Worm (Caenorhabditis elegans) whole organism, L3 larva: Measurements from ENCODE around the gene fbxa-163.
A peak's percentile ranks its signal among the peaks of the same experiment; 100 is the strongest.

ENCODE experiments used
- R02D3.7 ChIP-seq: fragments of 150-350 bp; optimal IDR thresholded peaks from 2 replicates; lab custom pipeline; 2014; ENCODE audit warnings: missing biosample characterization, missing genetic modification characterization
- aly-2 ChIP-seq: fragments of 150-350 bp; optimal IDR thresholded peaks from 2 replicates; lab custom pipeline; 2014; ENCODE audit warnings: missing biosample characterization, missing genetic modification characterization
- ama-1 ChIP-seq: fragments of 150-350 bp; optimal IDR thresholded peaks from 2 replicates; lab custom pipeline; 2018
- ceh-16 ChIP-seq: sonication (generic microtip); optimal IDR thresholded peaks from 2 replicates; lab custom pipeline; 2017; ENCODE audit warnings: missing biosample characterization, missing genetic modification characterization
- ceh-82 ChIP-seq: fragments of 150-350 bp; optimal IDR thresholded peaks from 2 replicates; lab custom pipeline; 2014; ENCODE audit warnings: missing biosample characterization, missing genetic modification characterization
- ceh-9 ChIP-seq: sonication (generic microtip); optimal IDR thresholded peaks from 2 replicates; lab custom pipeline; 2018; ENCODE audit warnings: missing biosample characterization, missing genetic modification characterization
- egl-27 ChIP-seq: sonication (generic microtip); optimal IDR thresholded peaks from 4 replicates; lab custom pipeline; 2017; ENCODE audit warnings: missing biosample characterization, missing genetic modification reagents, missing genetic modification characterization
- egl-5 ChIP-seq: fragments of 150-350 bp; optimal IDR thresholded peaks from 2 replicates; lab custom pipeline; 2017; ENCODE audit warnings: missing biosample characterization, missing genetic modification reagents, missing genetic modification characterization, inconsistent platforms
- elt-1 ChIP-seq: fragments of 150-350 bp; optimal IDR thresholded peaks from 2 replicates; lab custom pipeline; 2014; ENCODE audit warnings: missing biosample characterization, missing genetic modification characterization
- elt-2 ChIP-seq: sonication (generic microtip); optimal IDR thresholded peaks from 2 replicates; lab custom pipeline; 2016; ENCODE audit warnings: missing genetic modification reagents, mild to moderate bottlenecking, missing genetic modification characterization, missing compliant biosample characterization
- elt-3 ChIP-seq, 3 experiments: fragments of 150-350 bp in 1 of 3; sonication (generic microtip) in 2 of 3; optimal IDR thresholded peaks; 2 replicates in 2 of 3; 4 replicates in 1 of 3; lab custom pipeline; 2014 to 2017; ENCODE audit warnings: missing biosample characterization in 3 of 3, missing genetic modification characterization in 3 of 3
- eor-1 ChIP-seq, 2 experiments: fragments of 150-350 bp; optimal IDR thresholded peaks; 2 replicates each; lab custom pipeline; 2014 to 2018; ENCODE audit warnings: missing biosample characterization in 2 of 2, missing genetic modification characterization in 2 of 2
- fkh-10 ChIP-seq: sonication (generic microtip); optimal IDR thresholded peaks from 2 replicates; lab custom pipeline; 2017; ENCODE audit warnings: missing biosample characterization, missing genetic modification reagents, missing genetic modification characterization
- fos-1 ChIP-seq: fragments of 150-350 bp; optimal IDR thresholded peaks from 2 replicates; lab custom pipeline; 2014; ENCODE audit warnings: missing biosample characterization, missing genetic modification characterization
- hmg-11 ChIP-seq: sonication (generic microtip); optimal IDR thresholded peaks from 2 replicates; lab custom pipeline; 2016; ENCODE audit warnings: missing genetic modification characterization, missing compliant biosample characterization
- jun-1 ChIP-seq: fragments of 150-350 bp; optimal IDR thresholded peaks from 2 replicates; lab custom pipeline; 2014; ENCODE audit warnings: missing biosample characterization, missing genetic modification reagents, missing genetic modification characterization
- lin-39 ChIP-seq: fragments of 150-350 bp; optimal IDR thresholded peaks from 2 replicates; lab custom pipeline; 2018; ENCODE audit warnings: missing biosample characterization, missing genetic modification reagents, missing genetic modification characterization
- lsy-12 ChIP-seq: sonication (generic microtip); optimal IDR thresholded peaks from 2 replicates; lab custom pipeline; 2016; ENCODE audit warnings: mild to moderate bottlenecking, missing genetic modification characterization, missing compliant biosample characterization
- mdl-1 ChIP-seq: fragments of 150-350 bp; optimal IDR thresholded peaks from 2 replicates; lab custom pipeline; 2014; ENCODE audit warnings: missing biosample characterization, missing genetic modification characterization
- mml-1 ChIP-seq: fragments of 150-350 bp; sonication (generic microtip); optimal IDR thresholded peaks from 3 replicates; lab custom pipeline; 2014; ENCODE audit warnings: missing biosample characterization, missing genetic modification characterization
- nhr-11 ChIP-seq: fragments of 150-350 bp; optimal IDR thresholded peaks from 2 replicates; lab custom pipeline; 2014; ENCODE audit warnings: missing biosample characterization, missing genetic modification characterization
- nhr-12 ChIP-seq: fragments of 150-350 bp; optimal IDR thresholded peaks from 2 replicates; lab custom pipeline; 2014; ENCODE audit warnings: missing biosample characterization, missing genetic modification characterization
- nhr-23 ChIP-seq: fragments of 150-350 bp; optimal IDR thresholded peaks from 2 replicates; lab custom pipeline; 2014; ENCODE audit warnings: missing biosample characterization, missing genetic modification reagents, missing genetic modification characterization
- nhr-237 ChIP-seq: fragments of 150-350 bp; optimal IDR thresholded peaks from 2 replicates; lab custom pipeline; 2014; ENCODE audit warnings: missing biosample characterization, missing genetic modification characterization
- nhr-25 ChIP-seq: sonication (generic microtip); optimal IDR thresholded peaks from 2 replicates; lab custom pipeline; 2017; ENCODE audit warnings: missing biosample characterization, missing genetic modification characterization
- nhr-28 ChIP-seq: fragments of 150-350 bp; optimal IDR thresholded peaks from 2 replicates; lab custom pipeline; 2014; ENCODE audit warnings: missing biosample characterization, missing genetic modification characterization
- nhr-43 ChIP-seq: sonication (generic microtip); optimal IDR thresholded peaks from 2 replicates; lab custom pipeline; 2016; ENCODE audit warnings: mild to moderate bottlenecking, missing genetic modification characterization, missing compliant biosample characterization; ENCODE audit not compliant: poor library complexity, severe bottlenecking
- nhr-67 ChIP-seq: fragments of 150-350 bp; optimal IDR thresholded peaks from 2 replicates; lab custom pipeline; 2014; ENCODE audit warnings: missing biosample characterization, missing genetic modification characterization
- nhr-76 ChIP-seq: fragments of 150-350 bp; sonication (generic microtip); optimal IDR thresholded peaks from 5 replicates; lab custom pipeline; 2014; ENCODE audit warnings: missing biosample characterization, missing genetic modification characterization
- nhr-77 ChIP-seq: fragments of 150-350 bp; optimal IDR thresholded peaks from 2 replicates; lab custom pipeline; 2014; ENCODE audit warnings: missing biosample characterization, missing genetic modification characterization
- pqm-1 ChIP-seq: fragments of 150-350 bp; optimal IDR thresholded peaks from 2 replicates; lab custom pipeline; 2017; ENCODE audit warnings: missing biosample characterization, missing genetic modification characterization, inconsistent platforms
- sea-2 ChIP-seq: fragments of 150-350 bp; sonication (generic microtip); optimal IDR thresholded peaks from 4 replicates; lab custom pipeline; 2014; ENCODE audit warnings: missing biosample characterization, missing genetic modification reagents, missing genetic modification characterization
- skn-1 ChIP-seq: fragments of 150-350 bp; optimal IDR thresholded peaks from 2 replicates; lab custom pipeline; 2014; ENCODE audit warnings: missing biosample characterization, missing genetic modification characterization
- snpc-4 ChIP-seq: fragments of 150-350 bp; optimal IDR thresholded peaks from 2 replicates; lab custom pipeline; 2014; ENCODE audit warnings: missing biosample characterization, missing genetic modification characterization
- tbx-2 ChIP-seq: sonication (generic microtip); optimal IDR thresholded peaks from 2 replicates; lab custom pipeline; 2016; ENCODE audit warnings: mild to moderate bottlenecking, missing genetic modification characterization, missing compliant biosample characterization
- unc-39 ChIP-seq: sonication (generic microtip); optimal IDR thresholded peaks from 4 replicates; lab custom pipeline; 2017; ENCODE audit warnings: missing biosample characterization, missing genetic modification characterization
- unc-62 ChIP-seq: fragments of 150-350 bp; sonication (generic microtip); optimal IDR thresholded peaks from 4 replicates; lab custom pipeline; 2014; ENCODE audit warnings: missing biosample characterization, missing genetic modification reagents, missing genetic modification characterization
- zag-1 ChIP-seq: fragments of 150-350 bp; optimal IDR thresholded peaks from 2 replicates; lab custom pipeline; 2014; ENCODE audit warnings: missing biosample characterization, missing genetic modification characterization
- ztf-11 ChIP-seq: fragments of 150-350 bp; optimal IDR thresholded peaks from 2 replicates; lab custom pipeline; 2014; ENCODE audit warnings: missing biosample characterization, missing genetic modification characterization
- ztf-4 ChIP-seq: fragments of 150-350 bp; optimal IDR thresholded peaks from 2 replicates; lab custom pipeline; 2014; ENCODE audit warnings: missing biosample characterization, missing genetic modification characterization

The fbxa-163 gene

DNA sequence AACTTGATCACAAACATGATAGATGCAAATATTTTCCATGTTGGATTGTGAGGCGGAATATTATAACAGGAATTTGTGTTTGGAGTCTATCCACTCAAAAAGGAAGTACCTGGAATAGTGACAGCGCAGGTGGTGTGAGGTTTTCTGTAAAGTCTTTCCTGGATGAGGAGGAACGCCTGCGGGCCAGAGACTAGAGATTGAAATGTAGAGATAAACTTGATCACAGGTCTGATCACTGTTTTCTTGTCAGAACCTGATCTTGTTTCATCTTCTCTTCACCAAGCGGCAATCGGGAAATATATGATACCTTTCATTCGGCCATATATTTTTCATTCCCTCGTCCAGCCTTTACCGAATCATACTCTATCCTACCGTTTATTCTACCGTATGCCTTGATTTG, 24.2 kb downstream of the fbxa-163 start, which contains the start of gene T07H3.8:
Gene T07H3.8 (plus strand): TSS at position 301 of the 400 bp plus-strand sequence.
- TF ChIP-seq ztf-4 (tag; lab: Kevin White, UChicago) (no peak), elt-1 (no peak), nhr-28 (tag; lab: Kevin White, UChicago) (no peak), nhr-25 (no peak), R02D3.7 (tag; lab: Kevin White, UChicago) (no peak), ztf-11 (tag; lab: Kevin White, UChicago) (no peak), egl-5 (no peak), nhr-23 (no peak), zag-1 (tag; lab: Kevin White, UChicago) (no peak), aly-2 (tag; lab: Kevin White, UChicago) (no peak), pqm-1 (tag; lab: Kevin White, UChicago) (no peak)
- TF ChIP-seq, all 47 proteins: peak for 0

DNA sequence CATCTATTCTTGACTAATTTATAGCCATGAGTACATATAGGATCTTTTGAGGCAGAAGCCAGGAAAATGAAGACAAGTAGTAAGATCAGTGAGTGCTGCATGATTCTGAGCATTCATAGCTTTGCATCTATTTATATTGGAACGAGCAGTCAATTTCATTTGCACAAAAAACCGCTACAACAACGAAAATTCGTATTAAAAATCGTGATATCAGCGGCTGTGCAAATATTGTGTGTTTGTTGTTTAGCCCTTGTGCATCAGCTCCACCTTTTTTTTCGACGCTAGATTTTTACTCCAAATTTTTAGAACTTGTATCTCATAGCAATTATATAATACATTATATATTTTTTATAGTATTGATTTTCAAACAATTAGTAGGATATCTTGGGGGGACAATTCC, 26.4 kb downstream of the fbxa-163 start, which contains the start of gene clec-21:
Gene clec-21 (minus strand): TSS at position 101 of the 400 bp plus-strand sequence.
- no peak for TF ChIP-seq tbx-2 (tag; lab: Kevin White, UChicago)
- TF ChIP-seq nhr-28 (tag; lab: Kevin White, UChicago), result no peak
- no peak for TF ChIP-seq snpc-4 (tag; lab: Kevin White, UChicago)
- TF ChIP-seq elt-3 (tag; optimal IDR thresholded peaks at IDR 0.05; lab: Kevin White, UChicago), result no peak
- TF ChIP-seq ceh-82 (tag; lab: Kevin White, UChicago), result no peak
- no peak for TF ChIP-seq nhr-67 (tag; lab: Kevin White, UChicago)
- no peak for TF ChIP-seq hmg-11 (tag; lab: Kevin White, UChicago)
- TF ChIP-seq nhr-76 (tag; lab: Kevin White, UChicago), result no peak
- no peak for TF ChIP-seq egl-5
- no peak for TF ChIP-seq sea-2 (GFP tag; lab: Kevin White, UChicago)
- TF ChIP-seq nhr-43 (tag; lab: Kevin White, UChicago), result no peak
- TF ChIP-seq skn-1 (tag; lab: Kevin White, UChicago), result no peak
- no peak for TF ChIP-seq egl-27
- TF ChIP-seq nhr-237 (tag; lab: Kevin White, UChicago), result no peak
- TF ChIP-seq nhr-11, result no peak
- no peak for TF ChIP-seq unc-39 (tag; lab: Kevin White, UChicago)

DNA sequence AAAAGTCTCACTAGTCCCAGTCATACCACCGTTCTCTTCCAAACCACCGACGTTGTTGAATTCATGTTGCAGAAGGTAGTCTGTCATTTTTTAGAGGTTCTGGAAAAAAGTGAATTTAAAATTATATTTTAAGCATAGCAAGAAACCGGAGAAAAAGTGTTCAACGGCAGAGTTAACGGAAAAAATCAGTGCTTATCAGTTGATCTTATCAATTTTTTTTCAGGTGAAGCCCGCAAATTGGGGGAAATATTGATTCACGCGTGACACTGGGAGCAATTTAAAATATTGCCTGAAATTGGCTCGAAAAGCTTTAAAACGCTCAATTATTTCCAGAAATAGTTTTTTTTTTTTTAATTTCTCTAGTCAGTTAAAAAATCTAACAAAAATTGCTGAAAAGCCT, 30.6 kb downstream of the fbxa-163 start, which contains the start of gene math-38:
Gene math-38 (minus strand): TSS at position 101 of the 400 bp plus-strand sequence.
- TF ChIP-seq ztf-11 (tag; lab: Kevin White, UChicago) (no peak), fos-1 (tag; lab: Kevin White, UChicago) (no peak), elt-2 (tag; lab: Kevin White, UChicago) (peak; percentile 56), nhr-237 (tag; lab: Kevin White, UChicago) (no peak), nhr-25 (no peak), sea-2 (GFP tag; lab: Kevin White, UChicago) (no peak), lin-39 (tag; lab: Kevin White, UChicago) (no peak), pqm-1 (tag; lab: Kevin White, UChicago) (no peak), eor-1 (tag; optimal IDR thresholded peaks at IDR 0.05; lab: Kevin White, UChicago) (no peak)

DNA sequence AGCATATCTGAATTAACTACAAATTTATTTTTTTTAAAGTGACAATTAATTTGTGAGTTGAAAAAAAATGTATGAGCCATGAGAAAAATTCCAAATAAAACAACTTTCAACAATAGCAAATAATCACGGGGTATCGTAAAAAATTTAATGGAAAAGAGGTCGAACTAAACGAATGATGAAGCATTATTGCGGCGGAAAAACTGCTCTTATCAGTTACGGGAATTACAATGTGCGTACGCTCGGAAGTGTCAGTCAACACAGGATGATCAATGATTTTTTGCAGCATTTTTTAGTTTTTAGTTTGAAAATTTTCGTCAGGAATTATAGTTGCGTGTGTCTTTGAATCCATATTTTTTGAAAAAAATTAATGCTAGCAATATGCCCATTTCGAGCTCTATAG, 33.8 kb downstream of the fbxa-163 start:
- TF ChIP-seq ceh-82 (tag; lab: Kevin White, UChicago) (no peak), mml-1 (no peak), jun-1 (tag; lab: Kevin White, UChicago) (peak; percentile 21), pqm-1 (tag; lab: Kevin White, UChicago) (peak; percentile 68), elt-2 (tag; lab: Kevin White, UChicago) (peak; percentile 82), ceh-16 (no peak)
- TF ChIP-seq, all 47 proteins: peak for 3

DNA sequence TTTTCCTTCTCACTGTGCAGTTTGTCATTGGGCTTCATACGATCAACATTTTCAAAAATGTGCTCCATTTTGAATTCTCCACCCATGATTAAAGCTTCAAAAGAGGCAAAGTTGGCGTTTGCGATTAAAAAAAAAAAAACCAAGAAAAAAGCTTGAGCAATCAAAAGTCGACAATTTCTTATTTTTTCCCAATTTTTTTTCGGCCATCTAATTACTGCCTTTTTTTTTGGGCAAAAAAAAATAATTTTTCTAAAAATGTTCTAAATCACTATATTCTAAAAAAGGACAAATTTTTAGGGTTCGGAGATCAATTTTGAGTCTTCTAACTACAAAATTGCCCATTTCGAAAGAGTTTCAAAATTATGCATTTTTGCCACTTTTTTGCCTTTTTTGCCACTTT, 34.5 kb downstream of the fbxa-163 start, which contains the start of gene K05F6.10:
Gene K05F6.10 (minus strand): TSS at position 101 of the 400 bp plus-strand sequence.
- TF ChIP-seq elt-1, result no peak
- no peak for TF ChIP-seq lsy-12
- no peak for TF ChIP-seq unc-62
- TF ChIP-seq fkh-10 (GFP tag; lab: Kevin White, UChicago), result no peak
- TF ChIP-seq ceh-9 (tag; lab: Kevin White, UChicago), result no peak
- TF ChIP-seq mdl-1 (tag; lab: Kevin White, UChicago), result no peak
- TF ChIP-seq ama-1 (lab: Kevin White, UChicago), result no peak
- TF ChIP-seq snpc-4 (tag; lab: Kevin White, UChicago), result no peak
- TF ChIP-seq eor-1 (tag; optimal IDR thresholded peaks at IDR 0.05; lab: Kevin White, UChicago), result no peak
- no peak for TF ChIP-seq tbx-2 (tag; lab: Kevin White, UChicago)
- TF ChIP-seq mml-1, result no peak
- no peak for TF ChIP-seq nhr-237 (tag; lab: Kevin White, UChicago)
- TF ChIP-seq hmg-11 (tag; lab: Kevin White, UChicago), result no peak
- TF ChIP-seq nhr-12 (tag; lab: Kevin White, UChicago), result no peak
- no peak for TF ChIP-seq ceh-16
- TF ChIP-seq jun-1 (tag; lab: Kevin White, UChicago), result no peak
- TF ChIP-seq nhr-77 (tag; lab: Kevin White, UChicago), result no peak
